Fruit fly (Drosophila melanogaster): ENCODE measurements around the gene CG15771.
A peak's percentile ranks its signal among the peaks of the same experiment; 100 is the strongest.

The CG15771 gene

DNA sequence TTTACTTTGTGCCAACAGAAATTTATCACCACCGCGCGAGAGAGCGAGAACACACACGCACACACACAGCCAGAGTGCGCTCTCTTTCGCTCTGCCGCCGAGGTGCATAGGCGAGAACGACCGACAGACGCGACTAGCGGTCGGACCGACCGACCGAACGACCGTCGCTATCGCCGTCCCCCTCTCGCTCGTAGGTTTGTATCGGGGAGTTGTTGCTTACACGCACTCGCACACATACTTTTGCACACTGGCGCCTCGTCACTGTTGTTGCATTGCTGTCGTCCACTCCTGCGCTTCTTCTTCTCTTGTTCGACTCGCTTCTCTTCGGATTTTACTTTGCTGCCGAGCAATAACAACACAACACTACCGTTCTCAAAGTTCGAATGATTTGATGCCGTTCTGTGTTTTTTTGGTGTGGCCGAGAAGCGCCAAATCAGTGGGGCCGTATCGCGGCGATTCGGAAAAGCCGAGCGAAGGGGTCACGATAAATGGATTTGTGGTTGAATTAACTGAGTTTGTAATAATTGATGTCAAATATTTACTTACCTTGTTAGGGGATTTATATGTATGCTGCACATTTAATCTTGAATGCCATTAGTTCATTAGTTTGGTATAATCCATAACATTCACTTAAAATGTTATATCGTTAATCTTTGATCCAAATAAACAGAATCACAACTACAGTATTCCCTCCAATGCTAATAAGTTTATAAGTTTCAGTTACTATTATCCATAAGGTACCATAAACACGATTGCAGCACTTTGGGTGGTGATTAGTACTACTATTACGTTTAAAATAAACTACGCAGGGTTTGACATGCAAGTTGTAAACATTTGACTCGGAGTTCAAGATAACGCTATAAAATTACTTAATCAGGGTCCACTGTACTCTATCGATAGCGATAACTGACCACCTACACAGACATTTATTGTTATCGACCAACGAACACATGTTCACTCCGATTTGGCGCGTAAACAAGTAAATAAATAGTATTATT is 8.2 kb upstream of the CG15771 start, which contains the start of the genes IntS6 and Rtel1 (continued):
- peak; percentile 42; the same call in 1 of the 2 replicates for TF ChIP-seq bbx (GFP tag; IDR thresholded peaks at IDR 0.05; ENCODE audit: partially characterized antibody)
- peak; percentile 46 for TF ChIP-seq abd-A (tag; optimal IDR thresholded peaks at IDR 0.05)
- TF ChIP-seq HLHmδ (GFP tag; optimal IDR thresholded peaks at IDR 0.05), result peak; percentile 39
- TF ChIP-seq CG17186 (GFP tag; optimal IDR thresholded peaks at IDR 0.05), result peak; percentile 76
- TF ChIP-seq Pdp1 (GFP tag; optimal IDR thresholded peaks at IDR 0.05), result peak; percentile 85 to 95
- TF ChIP-seq CG12155 (GFP tag; optimal IDR thresholded peaks at IDR 0.05), result peak; percentile 90
- peak; percentile 45; the same call in 1 of the 2 replicates for TF ChIP-seq peb (GFP tag; IDR thresholded peaks at IDR 0.05)
- peak; percentile 75 for TF ChIP-seq scrt (GFP tag; optimal IDR thresholded peaks at IDR 0.05)
- peak; percentile 77 for TF ChIP-seq dan (GFP tag; IDR thresholded peaks at IDR 0.05)
- peak; percentile 74 for TF ChIP-seq CG11085 (GFP tag; IDR thresholded peaks at IDR 0.05)
- no peak; the same call in 1 of the 2 replicates for TF ChIP-seq CG13287 (GFP tag; IDR thresholded peaks at IDR 0.05; ENCODE audit: partially characterized antibody)
- TF ChIP-seq CG31441 (GFP tag; IDR thresholded peaks at IDR 0.05), result peak; percentile 87
- TF ChIP-seq caup (GFP tag; optimal IDR thresholded peaks at IDR 0.05; ENCODE audit: severe bottlenecking), result peak; percentile 88
- TF ChIP-seq Six4 (GFP tag; optimal IDR thresholded peaks at IDR 0.05), result peak; percentile 80
- no peak for TF ChIP-seq lov (optimal IDR thresholded peaks at IDR 0.05)
- peak; percentile 68; the same call in 1 of the 3 replicates for TF ChIP-seq lov (GFP tag; IDR thresholded peaks at IDR 0.05)
- TF ChIP-seq psq (GFP tag; optimal IDR thresholded peaks at IDR 0.05), result peak; percentile 54
- TF ChIP-seq CG6254 (GFP tag; optimal IDR thresholded peaks at IDR 0.05), result peak; percentile 43
- TF ChIP-seq yki (optimal IDR thresholded peaks at IDR 0.05), result no peak
- TF ChIP-seq ash1 (GFP tag; optimal IDR thresholded peaks at IDR 0.05), result peak; percentile 14
- peak; percentile 87 for TF ChIP-seq CG10147 (GFP tag; optimal IDR thresholded peaks at IDR 0.05)
- TF ChIP-seq CG8388 (GFP tag; optimal IDR thresholded peaks at IDR 0.05), result peak; percentile 87
- TF ChIP-seq pfk (GFP tag; optimal IDR thresholded peaks at IDR 0.05), result peak; percentile 36
- TF ChIP-seq CG34224 (GFP tag; IDR thresholded peaks at IDR 0.05; ENCODE audit: partially characterized antibody), result no peak
- peak; percentile 47; the same call in 1 of the 3 replicates for TF ChIP-seq HLH4C (GFP tag; IDR thresholded peaks at IDR 0.05; ENCODE audit: partially characterized antibody)
- TF ChIP-seq CG4360 (GFP tag; IDR thresholded peaks at IDR 0.05), result peak; percentile 74
- no peak for TF ChIP-seq bigmax (GFP tag; optimal IDR thresholded peaks at IDR 0.05)
- peak; percentile 68; the same call in 2 of the 3 replicates for TF ChIP-seq H15 (GFP tag; IDR thresholded peaks at IDR 0.05)
- peak; percentile 84 for TF ChIP-seq CG10654 (GFP tag; optimal IDR thresholded peaks at IDR 0.05)
- peak; percentile 98 for TF ChIP-seq CG34376 (GFP tag; optimal IDR thresholded peaks at IDR 0.05)
- peak; percentile 64 for TF ChIP-seq CG3065 (GFP tag; optimal IDR thresholded peaks at IDR 0.05)
- TF ChIP-seq Nf-YB (GFP tag; optimal IDR thresholded peaks at IDR 0.05), result peak; percentile 66
- peak; percentile 83 for TF ChIP-seq oc (tag; optimal IDR thresholded peaks at IDR 0.05)
- TF ChIP-seq CG8765 (GFP tag; IDR thresholded peaks at IDR 0.05), result peak; percentile 83
- no peak for TF ChIP-seq unc-4 (GFP tag; IDR thresholded peaks at IDR 0.05; ENCODE audit: partially characterized antibody)
- peak; percentile 88 for TF ChIP-seq CG1602 (GFP tag; optimal IDR thresholded peaks at IDR 0.05)
- TF ChIP-seq sr (GFP tag; IDR thresholded peaks at IDR 0.05), result peak; percentile 63; the same call in 1 of the 3 replicates
- TF ChIP-seq CG5245 (GFP tag; optimal IDR thresholded peaks at IDR 0.05), result peak; percentile 72
- TF ChIP-seq Bteb2 (GFP tag; optimal IDR thresholded peaks at IDR 0.05), result peak; percentile 86
- peak; percentile 85 for TF ChIP-seq CG1792 (GFP tag; optimal IDR thresholded peaks at IDR 0.05)
- peak; percentile 91 for TF ChIP-seq bcd (GFP tag; optimal IDR thresholded peaks at IDR 0.05)
- peak; percentile 95 for TF ChIP-seq ind (GFP tag; optimal IDR thresholded peaks at IDR 0.05)
- peak; percentile 76 for TF ChIP-seq CG15514 (GFP tag; optimal IDR thresholded peaks at IDR 0.05)
- peak; percentile 84 for TF ChIP-seq CG18764 (GFP tag; optimal IDR thresholded peaks at IDR 0.05)
- TF ChIP-seq CG6654 (GFP tag; optimal IDR thresholded peaks at IDR 0.05), result peak; percentile 71
- TF ChIP-seq CG3163 (GFP tag; optimal IDR thresholded peaks at IDR 0.05), result peak; percentile 63
- peak; percentile 72 for TF ChIP-seq ara (GFP tag; IDR thresholded peaks at IDR 0.05)

All from whole organism, embryonic.